Worm (Caenorhabditis elegans) whole organism, young adult: Measurements from ENCODE around the gene valv-1.

Source experiments
- B0035.1 ChIP-seq: sonication (generic microtip); optimal IDR thresholded peaks from 2 replicates; lab custom pipeline; 2016; ENCODE audit warnings: missing genetic modification characterization, mild to moderate bottlenecking, missing compliant biosample characterization, missing genotype, missing genetic modification reagents
- D2030.7 ChIP-seq: fragments of 200-800 bp; sonication (Bioruptor generic); IDR thresholded peaks from 2 replicates; pipeline ENCODE4 v1.3.6; 2022; ENCODE audit warnings: missing genetic modification reagents, missing genetic modification characterization, missing compliant biosample characterization
- F23B12.7 ChIP-seq: sonication (generic microtip); optimal IDR thresholded peaks from 2 replicates; lab custom pipeline; 2017; ENCODE audit warnings: missing genetic modification characterization, mild to moderate bottlenecking, missing compliant biosample characterization, antibody characterized with exemption, moderate library complexity; ENCODE audit not compliant: insufficient read depth
- F37B4.10 ChIP-seq: fragments of 200-800 bp; sonication (Bioruptor generic); IDR thresholded peaks from 2 replicates; pipeline ENCODE4 v1.3.6; 2022; ENCODE audit warnings: missing genetic modification characterization, missing compliant biosample characterization
- F39B2.1 ChIP-seq: fragments of 200-800 bp; sonication (Bioruptor generic); IDR thresholded peaks from 2 replicates; pipeline ENCODE4 v1.3.6; 2022; ENCODE audit warnings: missing genetic modification reagents, missing genetic modification characterization, missing compliant biosample characterization
- T07F8.4 ChIP-seq: sonication (generic microtip); optimal IDR thresholded peaks from 2 replicates; lab custom pipeline; 2016; ENCODE audit warnings: mild to moderate bottlenecking, missing genetic modification characterization, moderate library complexity, missing compliant biosample characterization
- T26A5.8 ChIP-seq: sonication (generic microtip); optimal IDR thresholded peaks from 2 replicates; lab custom pipeline; 2016; ENCODE audit warnings: missing genetic modification characterization, missing compliant biosample characterization
- Y53F4B.3 ChIP-seq: fragments of 200-800 bp; sonication (Bioruptor generic); IDR thresholded peaks from 2 replicates; pipeline ENCODE4 v1.3.6; 2022; ENCODE audit warnings: missing genetic modification reagents, missing genetic modification characterization, missing compliant biosample characterization
- Y56A3A.18 ChIP-seq: fragments of 200-800 bp; sonication (Bioruptor generic); IDR thresholded peaks from 2 replicates; pipeline ENCODE4 v1.3.6; 2022; ENCODE audit warnings: missing genetic modification reagents, missing genetic modification characterization, missing compliant biosample characterization
- Y79H2A.3 ChIP-seq: fragments of 200-800 bp; sonication (Bioruptor generic); conservative IDR thresholded peaks from 2 replicates; pipeline ENCODE4 v1.3.6; 2022; ENCODE audit warnings: missing genetic modification reagents, missing genetic modification characterization, missing compliant biosample characterization
- ZK185.1 ChIP-seq: sonication (generic microtip); optimal IDR thresholded peaks from 2 replicates; lab custom pipeline; 2016; ENCODE audit warnings: mild to moderate bottlenecking, missing genetic modification characterization, missing compliant biosample characterization; ENCODE audit not compliant: poor library complexity, severe bottlenecking
- athp-1 ChIP-seq: sonication (generic microtip); optimal IDR thresholded peaks from 2 replicates; lab custom pipeline; 2017; ENCODE audit warnings: mild to moderate bottlenecking, missing genetic modification characterization, missing compliant biosample characterization
- attf-3 ChIP-seq: fragments of 200-800 bp; sonication (Bioruptor generic); conservative IDR thresholded peaks from 2 replicates; pipeline ENCODE4 v1.3.6; 2022; ENCODE audit warnings: missing genetic modification reagents, missing genetic modification characterization, missing compliant biosample characterization
- cebp-1 ChIP-seq, 2 experiments: fragments of 200-800 bp in 1 of 2; sonication (Bioruptor generic) in 1 of 2; sonication (generic microtip) in 1 of 2; IDR thresholded peaks in 1 of 2; optimal IDR thresholded peaks in 1 of 2; 2 replicates each; pipeline versions ENCODE4 v1.3.6 to Lab custom; 2017 to 2022; ENCODE audit warnings: missing compliant biosample characterization in 2 of 2, missing genetic modification characterization in 2 of 2, mild to moderate bottlenecking in 1 of 2, missing genetic modification reagents in 1 of 2, moderate library complexity in 1 of 2
- ceh-40 ChIP-seq: fragments of 200-800 bp; sonication (Bioruptor generic); IDR thresholded peaks from 2 replicates; pipeline ENCODE4 v1.3.6; 2022; ENCODE audit warnings: missing genetic modification characterization, missing compliant biosample characterization
- chd-7 ChIP-seq: sonication (generic microtip); optimal IDR thresholded peaks from 2 replicates; lab custom pipeline; 2016; ENCODE audit warnings: mild to moderate bottlenecking, missing genetic modification characterization, moderate library complexity, missing compliant biosample characterization
- die-1 ChIP-seq: sonication (generic microtip); optimal IDR thresholded peaks from 2 replicates; lab custom pipeline; 2016; ENCODE audit warnings: missing genotype, mild to moderate bottlenecking, missing genetic modification characterization, missing compliant biosample characterization
- egl-18 ChIP-seq: fragments of 200-800 bp; sonication (Bioruptor generic); IDR thresholded peaks from 2 replicates; pipeline ENCODE4 v1.3.6; 2022; ENCODE audit warnings: missing genetic modification reagents, missing genetic modification characterization, missing compliant biosample characterization
- egl-44 ChIP-seq: fragments of 200-800 bp; sonication (Bioruptor generic); IDR thresholded peaks from 2 replicates; pipeline ENCODE4 v1.3.6; 2022; ENCODE audit warnings: missing genetic modification reagents, missing genetic modification characterization, missing compliant biosample characterization
- egrh-3 ChIP-seq: fragments of 200-800 bp; sonication (Bioruptor generic); IDR thresholded peaks from 2 replicates; pipeline ENCODE4 v1.3.6; 2022; ENCODE audit warnings: missing genetic modification reagents, missing genetic modification characterization, missing compliant biosample characterization
- ets-4 ChIP-seq: fragments of 200-800 bp; sonication (Bioruptor generic); optimal IDR thresholded peaks from 2 replicates; lab custom pipeline; 2018; ENCODE audit warnings: mild to moderate bottlenecking, missing genetic modification characterization, missing compliant biosample characterization
- hsf-1 ChIP-seq: fragments of 200-800 bp; sonication (Bioruptor generic); IDR thresholded peaks from 2 replicates; pipeline ENCODE4 v1.3.6; 2022; ENCODE audit warnings: missing genetic modification reagents, missing genetic modification characterization, missing compliant biosample characterization
- let-526 ChIP-seq: fragments of 200-800 bp; sonication (Bioruptor generic); IDR thresholded peaks from 2 replicates; pipeline ENCODE4 v1.3.6; 2022; ENCODE audit warnings: missing genetic modification reagents, missing genetic modification characterization, missing compliant biosample characterization
- lir-1 ChIP-seq: fragments of 200-800 bp; sonication (Bioruptor generic); conservative IDR thresholded peaks from 2 replicates; pipeline ENCODE4 v1.3.6; 2022; ENCODE audit warnings: missing genetic modification reagents, missing genetic modification characterization, missing compliant biosample characterization
- lsl-1 ChIP-seq: fragments of 200-800 bp; sonication (Bioruptor generic); optimal IDR thresholded peaks from 2 replicates; lab custom pipeline; 2018; ENCODE audit warnings: mild to moderate bottlenecking, missing genetic modification characterization, moderate library complexity, missing compliant biosample characterization
- madf-10 ChIP-seq: sonication (generic microtip); optimal IDR thresholded peaks from 2 replicates; lab custom pipeline; 2016; ENCODE audit warnings: mild to moderate bottlenecking, missing genetic modification characterization, missing compliant biosample characterization
- madf-3 ChIP-seq: fragments of 200-800 bp; sonication (Bioruptor generic); IDR thresholded peaks from 2 replicates; pipeline ENCODE4 v1.3.6; 2022; ENCODE audit warnings: missing genetic modification reagents, missing genetic modification characterization, missing compliant biosample characterization
- madf-6 ChIP-seq: fragments of 200-800 bp; sonication (Bioruptor generic); IDR thresholded peaks from 2 replicates; pipeline ENCODE4 v1.3.6; 2022; ENCODE audit warnings: missing genetic modification reagents, missing genetic modification characterization, missing compliant biosample characterization
- madf-8 ChIP-seq: fragments of 200-800 bp; sonication (Bioruptor generic); conservative IDR thresholded peaks from 2 replicates; pipeline ENCODE4 v1.3.6; 2022; ENCODE audit warnings: missing genetic modification reagents, missing genetic modification characterization, missing compliant biosample characterization
- mel-28 ChIP-seq: sonication (generic microtip); optimal IDR thresholded peaks from 2 replicates; lab custom pipeline; 2016; ENCODE audit warnings: borderline replicate concordance, mild to moderate bottlenecking, missing genetic modification characterization, missing compliant biosample characterization
- mxl-1 ChIP-seq: sonication (generic microtip); optimal IDR thresholded peaks from 2 replicates; lab custom pipeline; 2016; ENCODE audit warnings: missing genetic modification characterization, missing compliant biosample characterization
- nfyb-1 ChIP-seq: fragments of 200-800 bp; sonication (Bioruptor generic); IDR thresholded peaks from 2 replicates; pipeline ENCODE4 v1.3.6; 2022; ENCODE audit warnings: missing genetic modification reagents, missing genetic modification characterization, missing compliant biosample characterization
- nhr-120 ChIP-seq: fragments of 200-800 bp; sonication (Bioruptor generic); IDR thresholded peaks from 2 replicates; pipeline ENCODE4 v1.3.6; 2022; ENCODE audit warnings: missing genetic modification characterization, missing compliant biosample characterization
- nhr-179 ChIP-seq: sonication (generic microtip); optimal IDR thresholded peaks from 2 replicates; lab custom pipeline; 2016; ENCODE audit warnings: mild to moderate bottlenecking, missing genetic modification characterization, missing compliant biosample characterization
- pha-4 ChIP-seq: fragments of 150-350 bp; sonication (generic microtip); optimal IDR thresholded peaks from 2 replicates; lab custom pipeline; 2014; ENCODE audit warnings: missing biosample characterization, missing genetic modification reagents, missing genetic modification characterization
- rec-8 ChIP-seq, 2 experiments: sonication (generic microtip); optimal IDR thresholded peaks; 2 replicates each; lab custom pipeline; 2016; ENCODE audit warnings: mild to moderate bottlenecking in 2 of 2, missing genetic modification characterization in 2 of 2, missing genetic modification reagents in 2 of 2, missing genotype in 2 of 2, missing biosample characterization in 1 of 2, missing compliant biosample characterization in 1 of 2, moderate library complexity in 1 of 2
- repo-1 ChIP-seq: sonication (generic microtip); optimal IDR thresholded peaks from 2 replicates; lab custom pipeline; 2017; ENCODE audit warnings: mild to moderate bottlenecking, missing genetic modification characterization, missing compliant biosample characterization
- sdz-38 ChIP-seq: sonication (generic microtip); optimal IDR thresholded peaks from 2 replicates; lab custom pipeline; 2016; ENCODE audit warnings: missing genotype, missing genetic modification characterization, missing compliant biosample characterization
- snpc-3.4 ChIP-seq: sonication (generic microtip); optimal IDR thresholded peaks from 2 replicates; lab custom pipeline; 2017; ENCODE audit warnings: missing genetic modification characterization, mild to moderate bottlenecking, missing compliant biosample characterization, antibody characterized with exemption, moderate library complexity, missing genotype, missing genetic modification reagents
- somi-1 ChIP-seq: fragments of 200-800 bp; sonication (Bioruptor generic); optimal IDR thresholded peaks from 2 replicates; lab custom pipeline; 2018; ENCODE audit warnings: mild to moderate bottlenecking, missing genetic modification characterization, missing compliant biosample characterization
- tbx-9 ChIP-seq: sonication (generic microtip); optimal IDR thresholded peaks from 2 replicates; lab custom pipeline; 2016; ENCODE audit warnings: borderline replicate concordance, missing genetic modification characterization, inconsistent platforms, missing compliant biosample characterization
- tlf-1 ChIP-seq: fragments of 200-800 bp; sonication (Bioruptor generic); optimal IDR thresholded peaks from 2 replicates; lab custom pipeline; 2018; ENCODE audit warnings: mild to moderate bottlenecking, missing genetic modification characterization, missing compliant biosample characterization
- ztf-18 ChIP-seq: sonication (generic microtip); optimal IDR thresholded peaks from 2 replicates; lab custom pipeline; 2016; ENCODE audit warnings: missing genotype, mild to moderate bottlenecking, missing genetic modification characterization, missing compliant biosample characterization
- ztf-28 ChIP-seq: fragments of 200-800 bp; sonication (Bioruptor generic); IDR thresholded peaks from 2 replicates; pipeline ENCODE4 v1.3.6; 2022; ENCODE audit warnings: missing genetic modification reagents, missing genetic modification characterization, missing compliant biosample characterization
- ztf-3 ChIP-seq: fragments of 200-800 bp; sonication (Bioruptor generic); optimal IDR thresholded peaks from 2 replicates; lab custom pipeline; 2018; ENCODE audit warnings: mild to moderate bottlenecking, missing genetic modification characterization, missing compliant biosample characterization
- ztf-6 ChIP-seq: fragments of 200-800 bp; sonication (Bioruptor generic); IDR thresholded peaks from 2 replicates; pipeline ENCODE4 v1.3.6; 2022; ENCODE audit warnings: missing genetic modification reagents, missing genetic modification characterization, missing compliant biosample characterization

The valv-1 gene

DNA sequence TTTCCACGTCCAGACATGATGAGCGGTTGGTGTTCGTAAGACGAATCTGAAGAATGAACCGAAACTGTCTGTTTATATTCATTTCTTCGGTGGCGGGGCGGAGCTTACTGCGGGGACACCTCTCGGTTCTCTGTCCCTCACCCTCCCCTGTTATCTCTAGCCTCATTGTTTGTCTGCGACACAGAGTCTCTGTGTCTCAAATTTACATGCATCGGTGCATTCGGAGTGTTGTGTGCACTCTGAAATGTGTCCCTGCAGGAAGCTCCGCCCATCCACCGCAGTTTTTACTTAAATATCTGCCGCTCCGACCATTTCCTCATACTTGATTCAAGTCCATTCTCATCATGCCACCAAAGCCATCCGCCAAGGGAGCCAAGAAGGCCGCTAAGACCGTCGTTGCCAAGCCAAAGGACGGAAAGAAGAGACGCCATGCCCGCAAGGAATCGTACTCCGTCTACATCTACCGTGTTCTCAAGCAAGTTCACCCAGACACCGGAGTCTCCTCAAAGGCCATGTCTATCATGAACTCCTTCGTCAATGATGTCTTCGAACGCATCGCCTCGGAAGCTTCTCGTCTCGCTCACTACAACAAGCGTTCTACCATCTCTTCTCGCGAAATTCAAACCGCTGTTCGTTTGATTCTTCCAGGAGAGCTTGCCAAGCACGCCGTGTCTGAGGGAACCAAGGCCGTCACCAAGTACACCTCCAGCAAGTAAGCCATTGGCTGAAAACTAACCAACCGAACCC lies 41.2 kb upstream of the valv-1 start, which contains the start of the genes his-61 and his-62 (continued):
- TF ChIP-seq let-526 (GFP tag; lab: Robert Waterston, UW) = no peak
- TF ChIP-seq sdz-38 = no peak
- TF ChIP-seq rec-8 (tag; optimal IDR thresholded peaks at IDR 0.05; lab: Kevin White, UChicago) = no peak
- TF ChIP-seq mel-28 (tag; lab: Kevin White, UChicago) = no peak
- no peak for TF ChIP-seq nhr-179
- TF ChIP-seq snpc-3.4 (tag; lab: Kevin White, UChicago) = no peak
- TF ChIP-seq ztf-28 = peak; percentile 76; the same call in 1 of the 2 replicates
- TF ChIP-seq tlf-1 (GFP tag; lab: Kevin White, UChicago) = peak; percentile 23
- no peak for TF ChIP-seq F23B12.7
- no peak for TF ChIP-seq ztf-3 (GFP tag; lab: Kevin White, UChicago)
- TF ChIP-seq egrh-3 (GFP tag; lab: Robert Waterston, UW) = no peak
- no peak for TF ChIP-seq mxl-1 (tag; lab: Kevin White, UChicago)
- TF ChIP-seq egl-44 = 0 out of 2 replicates have a peak, but pooled peaks have one; percentile 58
- no peak for TF ChIP-seq nhr-120
- no peak for TF ChIP-seq B0035.1 (tag; lab: Kevin White, UChicago)
- TF ChIP-seq pha-4 (tag; lab: Kevin White, UChicago) = no peak
- TF ChIP-seq madf-6 (GFP tag; lab: Robert Waterston, UW) = 0 out of 2 replicates have a peak, but pooled peaks have one; percentile 38
- no peak; the same call in none of the 2 replicates for TF ChIP-seq madf-3
- TF ChIP-seq ceh-40 (GFP tag; lab: Robert Waterston, UW) = no peak
- TF ChIP-seq ztf-6 (GFP tag; lab: Robert Waterston, UW) = no peak
- TF ChIP-seq ZK185.1 (tag; lab: Kevin White, UChicago) = peak; percentile 39
- peak; percentile 10; the same call in 1 of the 2 replicates for TF ChIP-seq Y79H2A.3 (GFP tag; lab: Robert Waterston, UW)
- TF ChIP-seq athp-1 (tag; lab: Kevin White, UChicago) = no peak
- no peak for TF ChIP-seq tbx-9
- no peak for TF ChIP-seq attf-3 (GFP tag; lab: Robert Waterston, UW)
- TF ChIP-seq F39B2.1 (GFP tag; lab: Robert Waterston, UW) = peak; percentile 98
- no peak for TF ChIP-seq repo-1 (tag; lab: Kevin White, UChicago)
- TF ChIP-seq T07F8.4 (tag; lab: Kevin White, UChicago) = no peak
- no peak for TF ChIP-seq Y53F4B.3 (GFP tag; lab: Robert Waterston, UW)
- no peak for TF ChIP-seq F37B4.10 (GFP tag; lab: Robert Waterston, UW)
- no peak for TF ChIP-seq chd-7
- no peak for TF ChIP-seq T26A5.8 (tag; lab: Kevin White, UChicago)
- TF ChIP-seq ztf-18 (tag; lab: Kevin White, UChicago) = peak; percentile 29
- TF ChIP-seq nfyb-1 (GFP tag; lab: Robert Waterston, UW) = 0 out of 2 replicates have a peak, but pooled peaks have one; percentile 22
- TF ChIP-seq cebp-1 (GFP tag; IDR thresholded peaks at IDR 0.05; lab: Robert Waterston, UW) = no peak
- TF ChIP-seq cebp-1 (tag; optimal IDR thresholded peaks at IDR 0.05; lab: Kevin White, UChicago) = peak; percentile 6
- peak; percentile 15; the same call in 1 of the 2 replicates for TF ChIP-seq hsf-1
- no peak for TF ChIP-seq egl-18
- no peak for TF ChIP-seq lir-1 (GFP tag; lab: Robert Waterston, UW)
- no peak for TF ChIP-seq die-1 (tag; lab: Kevin White, UChicago)
- TF ChIP-seq lsl-1 (GFP tag; lab: Kevin White, UChicago) = peak; percentile 43
- TF ChIP-seq madf-10 = no peak
- TF ChIP-seq madf-8 = 0 out of 2 replicates have a peak, but pooled peaks have one; percentile 26
- no peak for TF ChIP-seq ets-4
- no peak for TF ChIP-seq Y56A3A.18 (GFP tag; lab: Robert Waterston, UW)
- TF ChIP-seq somi-1 (GFP tag; lab: Kevin White, UChicago) = no peak
- TF ChIP-seq D2030.7 (GFP tag; lab: Robert Waterston, UW) = peak; percentile 68
